Fruit fly (Drosophila melanogaster) whole organism, pupa: Measurements from ENCODE around the gene Art1.
A peak's percentile ranks its signal among the peaks of the same experiment; 100 is the strongest.

Experiments used
- CG10348 ChIP-seq: fragments of 200-800 bp; sonication (Bioruptor generic); IDR thresholded peaks from 2 replicates; pipeline ENCODE4 v1.3.6; 2022; ENCODE audit warnings: missing biosample characterization, missing genetic modification characterization
- CG12605 ChIP-seq: fragments of 200-800 bp; sonication (Bioruptor generic); IDR thresholded peaks from 2 replicates; pipeline ENCODE4 v1.3.6; 2022; ENCODE audit warnings: missing biosample characterization, missing genetic modification characterization
- CG13204 ChIP-seq: fragments of 200-800 bp; sonication (Bioruptor generic); optimal IDR thresholded peaks from 2 replicates; lab custom pipeline; 2018; ENCODE audit warnings: missing biosample characterization, mild to moderate bottlenecking, missing genetic modification characterization, moderate library complexity
- CG14655 ChIP-seq: fragments of 200-800 bp; sonication (Bioruptor generic); optimal IDR thresholded peaks from 3 replicates; lab custom pipeline; 2017; ENCODE audit warnings: mild to moderate bottlenecking, missing biosample characterization, missing genetic modification reagents, missing genetic modification characterization
- CG15710 ChIP-seq: fragments of 200-800 bp; sonication (Bioruptor generic); optimal IDR thresholded peaks from 2 replicates; lab custom pipeline; 2018; ENCODE audit warnings: missing biosample characterization, mild to moderate bottlenecking, missing genetic modification characterization, moderate library complexity
- CG17806 ChIP-seq: fragments of 200-800 bp; sonication (Bioruptor generic); optimal IDR thresholded peaks from 2 replicates; lab custom pipeline; 2018; ENCODE audit warnings: missing biosample characterization, mild to moderate bottlenecking, missing genetic modification characterization, moderate library complexity
- CG32121 ChIP-seq: fragments of 200-800 bp; sonication (Bioruptor generic); IDR thresholded peaks from 2 replicates; pipeline ENCODE4 v1.3.6; 2022; ENCODE audit warnings: missing biosample characterization, missing genetic modification characterization
- CG34367 ChIP-seq: fragments of 200-800 bp; sonication (Bioruptor generic); optimal IDR thresholded peaks from 2 replicates; lab custom pipeline; 2018; ENCODE audit warnings: missing biosample characterization, mild to moderate bottlenecking, missing genetic modification characterization
- CG4496 ChIP-seq: fragments of 200-800 bp; sonication (Bioruptor generic); IDR thresholded peaks from 3 replicates; pipeline ENCODE4 v1.3.6; 2022; ENCODE audit warnings: missing biosample characterization, missing genetic modification characterization
- CG8159 ChIP-seq: fragments of 200-800 bp; sonication (Bioruptor generic); optimal IDR thresholded peaks from 3 replicates; lab custom pipeline; 2018; ENCODE audit warnings: missing biosample characterization, mild to moderate bottlenecking, missing genetic modification characterization, moderate library complexity
- CG8301 ChIP-seq: fragments of 200-800 bp; sonication (Bioruptor generic); optimal IDR thresholded peaks from 2 replicates; lab custom pipeline; 2018; ENCODE audit warnings: missing biosample characterization, mild to moderate bottlenecking, missing genetic modification characterization
- CG9948 ChIP-seq: fragments of 200-800 bp; sonication (Bioruptor generic); optimal IDR thresholded peaks from 2 replicates; lab custom pipeline; 2018; ENCODE audit warnings: missing biosample characterization, mild to moderate bottlenecking, missing genetic modification characterization, moderate library complexity
- D1 ChIP-seq: fragments of 200-800 bp; sonication (Bioruptor generic); optimal IDR thresholded peaks from 2 replicates; lab custom pipeline; 2018; ENCODE audit warnings: missing biosample characterization, mild to moderate bottlenecking, missing genetic modification characterization, moderate library complexity
- EcR ChIP-seq: fragments of 200-800 bp; sonication (Bioruptor generic); optimal IDR thresholded peaks from 3 replicates; lab custom pipeline; 2019; ENCODE audit warnings: missing biosample characterization, missing genetic modification characterization, mild to moderate bottlenecking, moderate library complexity, missing genetic modification reagents
- Ets98B ChIP-seq: fragments of 200-800 bp; sonication (Bioruptor generic); IDR thresholded peaks from 2 replicates; pipeline ENCODE4 v1.3.6; 2022; ENCODE audit warnings: missing biosample characterization, missing genetic modification characterization
- Pif1A ChIP-seq: fragments of 200-800 bp; sonication (Bioruptor generic); optimal IDR thresholded peaks from 3 replicates; lab custom pipeline; 2016; ENCODE audit warnings: missing biosample characterization, missing genetic modification characterization
- Pif1B ChIP-seq: fragments of 200-800 bp; sonication (Bioruptor generic); optimal IDR thresholded peaks from 3 replicates; lab custom pipeline; 2016; ENCODE audit warnings: missing biosample characterization, missing genetic modification characterization
- Snoo ChIP-seq: fragments of 200-800 bp; sonication (Bioruptor generic); optimal IDR thresholded peaks from 3 replicates; lab custom pipeline; 2017; ENCODE audit warnings: missing biosample characterization, mild to moderate bottlenecking, missing genetic modification characterization, inconsistent platforms
- fd96Ca ChIP-seq: fragments of 200-800 bp; sonication (Bioruptor generic); IDR thresholded peaks from 3 replicates; pipeline ENCODE4 v1.3.6; 2022; ENCODE audit warnings: missing biosample characterization, missing genetic modification characterization
- gl ChIP-seq: fragments of 200-800 bp; sonication (Bioruptor generic); optimal IDR thresholded peaks from 2 replicates; lab custom pipeline; 2018; ENCODE audit warnings: missing biosample characterization, mild to moderate bottlenecking, missing genetic modification characterization
- rn ChIP-seq: fragments of 200-800 bp; sonication (Bioruptor generic); IDR thresholded peaks from 2 replicates; pipeline ENCODE4 v1.3.6; 2022; ENCODE audit warnings: missing biosample characterization, missing genetic modification characterization

Art1 gene

dm6 chr3R:10828688-10829087 lies 40.7 kb upstream of the Art1 start:
- no peak for TF ChIP-seq CG13204
- no peak for TF ChIP-seq Pif1B (GFP tag; lab: Kevin White, UChicago)
- no peak for TF ChIP-seq CG17806 (tag; lab: Kevin White, UChicago)
- no peak for TF ChIP-seq CG9948 (tag; lab: Kevin White, UChicago)
- TF ChIP-seq D1 (tag; lab: Kevin White, UChicago) = no peak
- TF ChIP-seq CG8301 (tag; lab: Kevin White, UChicago) = no peak
- TF ChIP-seq EcR (GFP tag; lab: Kevin White, UChicago) = no peak
- TF ChIP-seq CG4496 (GFP tag; lab: Robert Waterston, UW) = no peak
- no peak for TF ChIP-seq CG8159 (tag; lab: Kevin White, UChicago)
- TF ChIP-seq gl (tag; lab: Kevin White, UChicago) = no peak
- TF ChIP-seq CG34367 (tag; lab: Kevin White, UChicago) = no peak
- no peak for TF ChIP-seq fd96Ca (GFP tag; lab: Robert Waterston, UW)
- no peak for TF ChIP-seq Ets98B (GFP tag; lab: Robert Waterston, UW)
- TF ChIP-seq CG32121 = no peak
- TF ChIP-seq, all 21 proteins: peak for 0

dm6 chr3R:10826796-10827524 lies 38.9 kb upstream of the Art1 start, which contains the start of gene Cad86C:
Gene Cad86C, plus strand, starts transcription at chr3R:10827079.
- TF ChIP-seq CG4496 (GFP tag; lab: Robert Waterston, UW) (peak; percentile 53; the same call in 2 of the 3 replicates), CG9948 (tag; lab: Kevin White, UChicago) (no peak), EcR (GFP tag; lab: Kevin White, UChicago) (peak; percentile 75), gl (tag; lab: Kevin White, UChicago) (no peak), rn (GFP tag; lab: Robert Waterston, UW) (no peak), CG10348 (GFP tag; lab: Robert Waterston, UW) (no peak), D1 (tag; lab: Kevin White, UChicago) (no peak), CG17806 (tag; lab: Kevin White, UChicago) (no peak), Pif1A (GFP tag; lab: Kevin White, UChicago) (peak; percentile 51), CG15710 (tag; lab: Kevin White, UChicago) (no peak), fd96Ca (GFP tag; lab: Robert Waterston, UW) (peak; percentile 54; the same call in 2 of the 3 replicates), CG12605 (GFP tag; lab: Robert Waterston, UW) (peak; percentile 68), CG32121 (peak; percentile 44; the same call in 1 of the 2 replicates), Snoo (tag; lab: Kevin White, UChicago) (peak; percentile 10), CG13204 (peak; percentile 25), CG8159 (tag; lab: Kevin White, UChicago) (peak; percentile 19), Pif1B (GFP tag; lab: Kevin White, UChicago) (peak; percentile 54), Ets98B (GFP tag; lab: Robert Waterston, UW) (peak; percentile 72), CG14655 (GFP tag; lab: Kevin White, UChicago) (peak; percentile 7), CG8301 (tag; lab: Kevin White, UChicago) (peak; percentile 7), CG34367 (tag; lab: Kevin White, UChicago) (no peak)
- TF ChIP-seq, all 21 proteins: peak for 13

dm6 chr3R:10815032-10815431 lies 27.0 kb upstream of the Art1 start, which contains the start of the genes CG14693 and TTLL15:
Gene CG14693, minus strand, starts transcription at chr3R:10815047.
Gene TTLL15, plus strand, starts transcription at chr3R:10815288.
- TF ChIP-seq rn (GFP tag; lab: Robert Waterston, UW) (no peak), D1 (tag; lab: Kevin White, UChicago) (peak; percentile 27), CG12605 (GFP tag; lab: Robert Waterston, UW) (no peak)

- TF ChIP-seq CG8159 (tag; lab: Kevin White, UChicago) (no peak), CG34367 (tag; lab: Kevin White, UChicago) (no peak)
- TF ChIP-seq, all 21 proteins: peak for 0
Observed at dm6 chr3R:10803855-10804254, 15.8 kb upstream of the Art1 start, which contains the start of gene CG14692. Gene CG14692, minus strand, starts transcription at chr3R:10803955.

- TF ChIP-seq CG14655 (GFP tag; lab: Kevin White, UChicago) = no peak
- TF ChIP-seq CG9948 (tag; lab: Kevin White, UChicago) = no peak
- TF ChIP-seq gl (tag; lab: Kevin White, UChicago) = no peak
- TF ChIP-seq rn (GFP tag; lab: Robert Waterston, UW) = no peak
- no peak for TF ChIP-seq EcR (GFP tag; lab: Kevin White, UChicago)
- no peak for TF ChIP-seq Pif1B (GFP tag; lab: Kevin White, UChicago)
- TF ChIP-seq CG15710 (tag; lab: Kevin White, UChicago) = no peak
- TF ChIP-seq Snoo (tag; lab: Kevin White, UChicago) = no peak
- no peak for TF ChIP-seq CG4496 (GFP tag; lab: Robert Waterston, UW)
- no peak for TF ChIP-seq CG8301 (tag; lab: Kevin White, UChicago)
Observed at dm6 chr3R:10792604-10793003, 4.6 kb upstream of the Art1 start, which contains the start of gene CG14687. Gene CG14687, plus strand, starts transcription at chr3R:10792904.

dm6 chr3R:10784058-10784499 lies 3.9 kb downstream of the Art1 start, which contains the start of the genes mRpL37 and Rbp1:
Gene mRpL37, minus strand, starts transcription at chr3R:10784092.
Gene Rbp1, plus strand, starts transcription at chr3R:10784383.
- TF ChIP-seq CG17806 (tag; lab: Kevin White, UChicago) (peak; percentile 59), CG10348 (GFP tag; lab: Robert Waterston, UW) (no peak), CG4496 (GFP tag; lab: Robert Waterston, UW) (peak; percentile 77), Snoo (tag; lab: Kevin White, UChicago) (peak; percentile 46), CG9948 (tag; lab: Kevin White, UChicago) (peak; percentile 55), CG8301 (tag; lab: Kevin White, UChicago) (no peak), CG8159 (tag; lab: Kevin White, UChicago) (peak; percentile 70), CG15710 (tag; lab: Kevin White, UChicago) (peak; percentile 73)
- TF ChIP-seq, all 21 proteins: peak for 6
